Worm (Caenorhabditis elegans) whole organism, L3 larva: ENCODE measurements around the gene cox-11.

ENCODE experiments used
- R02D3.7 ChIP-seq: fragments of 150-350 bp; optimal IDR thresholded peaks from 2 replicates; lab custom pipeline; 2014; ENCODE audit warnings: missing biosample characterization, missing genetic modification characterization
- aly-2 ChIP-seq: fragments of 150-350 bp; optimal IDR thresholded peaks from 2 replicates; lab custom pipeline; 2014; ENCODE audit warnings: missing biosample characterization, missing genetic modification characterization
- egl-5 ChIP-seq: fragments of 150-350 bp; optimal IDR thresholded peaks from 2 replicates; lab custom pipeline; 2017; ENCODE audit warnings: missing biosample characterization, missing genetic modification reagents, missing genetic modification characterization, inconsistent platforms
- fkh-10 ChIP-seq: sonication (generic microtip); optimal IDR thresholded peaks from 2 replicates; lab custom pipeline; 2017; ENCODE audit warnings: missing biosample characterization, missing genetic modification reagents, missing genetic modification characterization
- fkh-2 ChIP-seq: fragments of 150-350 bp; optimal IDR thresholded peaks from 2 replicates; lab custom pipeline; 2014; ENCODE audit warnings: missing biosample characterization, missing genetic modification reagents, missing genetic modification characterization
- fos-1 ChIP-seq: fragments of 150-350 bp; optimal IDR thresholded peaks from 2 replicates; lab custom pipeline; 2014; ENCODE audit warnings: missing biosample characterization, missing genetic modification characterization
- hmg-11 ChIP-seq: sonication (generic microtip); optimal IDR thresholded peaks from 2 replicates; lab custom pipeline; 2016; ENCODE audit warnings: missing genetic modification characterization, missing compliant biosample characterization
- jun-1 ChIP-seq: fragments of 150-350 bp; optimal IDR thresholded peaks from 2 replicates; lab custom pipeline; 2014; ENCODE audit warnings: missing biosample characterization, missing genetic modification reagents, missing genetic modification characterization
- lin-15B ChIP-seq: fragments of 150-350 bp; optimal IDR thresholded peaks from 2 replicates; lab custom pipeline; 2014; ENCODE audit warnings: missing biosample characterization, missing genetic modification characterization
- lin-39 ChIP-seq: fragments of 150-350 bp; optimal IDR thresholded peaks from 2 replicates; lab custom pipeline; 2018; ENCODE audit warnings: missing biosample characterization, missing genetic modification reagents, missing genetic modification characterization
- lsy-12 ChIP-seq: sonication (generic microtip); optimal IDR thresholded peaks from 2 replicates; lab custom pipeline; 2016; ENCODE audit warnings: mild to moderate bottlenecking, missing genetic modification characterization, missing compliant biosample characterization
- mml-1 ChIP-seq: fragments of 150-350 bp; sonication (generic microtip); optimal IDR thresholded peaks from 3 replicates; lab custom pipeline; 2014; ENCODE audit warnings: missing biosample characterization, missing genetic modification characterization
- nfya-1 ChIP-seq: sonication (generic microtip); optimal IDR thresholded peaks from 2 replicates; lab custom pipeline; 2017; ENCODE audit warnings: missing genetic modification characterization, mild to moderate bottlenecking, missing compliant biosample characterization, antibody characterized with exemption, moderate library complexity; ENCODE audit not compliant: insufficient read depth
- nhr-11 ChIP-seq: fragments of 150-350 bp; optimal IDR thresholded peaks from 2 replicates; lab custom pipeline; 2014; ENCODE audit warnings: missing biosample characterization, missing genetic modification characterization
- nhr-12 ChIP-seq: fragments of 150-350 bp; optimal IDR thresholded peaks from 2 replicates; lab custom pipeline; 2014; ENCODE audit warnings: missing biosample characterization, missing genetic modification characterization
- nhr-237 ChIP-seq: fragments of 150-350 bp; optimal IDR thresholded peaks from 2 replicates; lab custom pipeline; 2014; ENCODE audit warnings: missing biosample characterization, missing genetic modification characterization
- nhr-25 ChIP-seq: sonication (generic microtip); optimal IDR thresholded peaks from 2 replicates; lab custom pipeline; 2017; ENCODE audit warnings: missing biosample characterization, missing genetic modification characterization
- nhr-28 ChIP-seq: fragments of 150-350 bp; optimal IDR thresholded peaks from 2 replicates; lab custom pipeline; 2014; ENCODE audit warnings: missing biosample characterization, missing genetic modification characterization
- nhr-43 ChIP-seq: sonication (generic microtip); optimal IDR thresholded peaks from 2 replicates; lab custom pipeline; 2016; ENCODE audit warnings: mild to moderate bottlenecking, missing genetic modification characterization, missing compliant biosample characterization; ENCODE audit not compliant: poor library complexity, severe bottlenecking
- nhr-76 ChIP-seq: fragments of 150-350 bp; sonication (generic microtip); optimal IDR thresholded peaks from 5 replicates; lab custom pipeline; 2014; ENCODE audit warnings: missing biosample characterization, missing genetic modification characterization
- pha-4 ChIP-seq: fragments of 150-350 bp; optimal IDR thresholded peaks from 2 replicates; lab custom pipeline; 2014; ENCODE audit warnings: missing biosample characterization, missing genetic modification reagents, missing genetic modification characterization
- pqm-1 ChIP-seq: fragments of 150-350 bp; optimal IDR thresholded peaks from 2 replicates; lab custom pipeline; 2017; ENCODE audit warnings: missing biosample characterization, missing genetic modification characterization, inconsistent platforms
- tbx-2 ChIP-seq: sonication (generic microtip); optimal IDR thresholded peaks from 2 replicates; lab custom pipeline; 2016; ENCODE audit warnings: mild to moderate bottlenecking, missing genetic modification characterization, missing compliant biosample characterization
- unc-39 ChIP-seq: sonication (generic microtip); optimal IDR thresholded peaks from 4 replicates; lab custom pipeline; 2017; ENCODE audit warnings: missing biosample characterization, missing genetic modification characterization
- unc-62 ChIP-seq: fragments of 150-350 bp; sonication (generic microtip); optimal IDR thresholded peaks from 4 replicates; lab custom pipeline; 2014; ENCODE audit warnings: missing biosample characterization, missing genetic modification reagents, missing genetic modification characterization
- zag-1 ChIP-seq: fragments of 150-350 bp; optimal IDR thresholded peaks from 2 replicates; lab custom pipeline; 2014; ENCODE audit warnings: missing biosample characterization, missing genetic modification characterization
- ztf-4 ChIP-seq: fragments of 150-350 bp; optimal IDR thresholded peaks from 2 replicates; lab custom pipeline; 2014; ENCODE audit warnings: missing biosample characterization, missing genetic modification characterization

Gene cox-11

ce11 chrIV:13282778-13283177 lies 38.7 kb downstream of the cox-11 start, which contains the start of gene cpsf-3:
cpsf-3 (minus strand) TSS chrIV:13282878.
- no peak for TF ChIP-seq lsy-12 (tag; lab: Kevin White, UChicago)
- no peak for TF ChIP-seq zag-1 (tag; lab: Kevin White, UChicago)
- no peak for TF ChIP-seq unc-62 (GFP tag; lab: Kevin White, UChicago)
- no peak for TF ChIP-seq nhr-76 (tag; lab: Kevin White, UChicago)
- no peak for TF ChIP-seq tbx-2 (tag; lab: Kevin White, UChicago)
- TF ChIP-seq nhr-43 (tag; lab: Kevin White, UChicago): no peak
- TF ChIP-seq R02D3.7 (tag; lab: Kevin White, UChicago): no peak
- TF ChIP-seq aly-2 (tag; lab: Kevin White, UChicago): no peak
- TF ChIP-seq unc-39 (tag; lab: Kevin White, UChicago): no peak
- TF ChIP-seq fkh-10 (GFP tag; lab: Kevin White, UChicago): no peak
- no peak for TF ChIP-seq hmg-11 (tag; lab: Kevin White, UChicago)
- TF ChIP-seq fos-1 (tag; lab: Kevin White, UChicago): no peak
- no peak for TF ChIP-seq mml-1 (tag; lab: Kevin White, UChicago)
- TF ChIP-seq fkh-2 (tag; lab: Kevin White, UChicago): no peak
- TF ChIP-seq nhr-28 (tag; lab: Kevin White, UChicago): no peak
- TF ChIP-seq ztf-4 (tag; lab: Kevin White, UChicago): no peak
- TF ChIP-seq nhr-12: no peak
- TF ChIP-seq lin-39 (tag; lab: Kevin White, UChicago): no peak
- no peak for TF ChIP-seq egl-5
- TF ChIP-seq nhr-237 (tag; lab: Kevin White, UChicago): no peak

- peak; percentile 44 for TF ChIP-seq nfya-1
- peak; percentile 64 for TF ChIP-seq lin-15B (tag; lab: Kevin White, UChicago)
- TF ChIP-seq nhr-25 (tag; lab: Kevin White, UChicago): peak; percentile 12
- peak; percentile 45 for TF ChIP-seq pha-4
- peak; percentile 78 for TF ChIP-seq lin-39 (tag; lab: Kevin White, UChicago)
- no peak for TF ChIP-seq jun-1
- TF ChIP-seq zag-1 (tag; lab: Kevin White, UChicago): no peak
- TF ChIP-seq nhr-11 (tag; lab: Kevin White, UChicago): no peak
- peak; percentile 25 for TF ChIP-seq hmg-11 (tag; lab: Kevin White, UChicago)
These were observed 45.2 kb downstream of the cox-11 start, which contains the start of gene Y67H2A.10 for ce11 chrIV:13289321-13289720. Y67H2A.10 (minus strand) TSS chrIV:13289504.

- TF ChIP-seq pqm-1 (tag; lab: Kevin White, UChicago) (no peak), jun-1 (no peak), fos-1 (tag; lab: Kevin White, UChicago) (no peak), nhr-76 (tag; lab: Kevin White, UChicago) (no peak), nhr-12 (no peak)
- TF ChIP-seq, all 47 proteins: peak for 0
These were observed 46.1 kb downstream of the cox-11 start for ce11 chrIV:13290239-13290638.
